Fruit fly (Drosophila melanogaster): ENCODE data around the gene CG15042.

CG15042 gene

DNA sequence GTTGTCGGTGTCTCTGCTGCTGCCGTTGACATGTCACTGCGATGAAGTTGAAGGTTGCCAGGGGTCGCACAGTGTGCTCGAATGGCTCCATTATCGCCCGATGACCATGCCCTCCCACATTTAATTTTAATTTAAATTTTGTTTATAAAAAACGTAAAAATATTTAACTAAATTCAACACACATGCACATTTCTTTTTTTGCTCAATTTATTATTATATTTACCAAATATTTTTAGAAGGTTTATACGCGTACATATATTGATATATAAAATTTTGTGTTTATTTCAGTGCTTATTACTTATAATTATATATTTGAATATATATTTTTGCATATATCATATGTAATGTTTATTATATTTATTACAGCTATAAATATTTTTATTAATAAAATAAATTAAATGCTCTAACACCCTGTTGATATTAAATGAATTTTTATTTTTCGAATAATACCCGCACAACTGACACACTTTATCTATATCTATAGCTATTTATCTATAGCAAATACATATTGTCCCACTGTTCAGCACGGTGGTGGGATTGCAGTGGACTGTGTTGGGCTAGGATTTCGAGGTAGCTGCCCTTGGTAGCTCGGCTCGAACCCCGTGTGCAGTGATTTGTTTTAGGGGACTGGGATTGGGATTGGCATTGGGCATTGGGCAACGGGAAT, 4.8 kb downstream of the CG15042 start (continued):
- TF ChIP-seq CG2712 (tag; optimal IDR thresholded peaks at IDR 0.05) (peak; percentile 42), her (GFP tag; optimal IDR thresholded peaks at IDR 0.05) (no peak), CG9437 (GFP tag; optimal IDR thresholded peaks at IDR 0.05) (peak; percentile 16), grau (tag; optimal IDR thresholded peaks at IDR 0.05) (peak; percentile 10), Hr3 (GFP tag; optimal IDR thresholded peaks at IDR 0.05) (peak; percentile 2), CG10979 (tag; optimal IDR thresholded peaks at IDR 0.05) (peak; percentile 5), pum (GFP tag; optimal IDR thresholded peaks at IDR 0.05) (no peak)

DNA sequence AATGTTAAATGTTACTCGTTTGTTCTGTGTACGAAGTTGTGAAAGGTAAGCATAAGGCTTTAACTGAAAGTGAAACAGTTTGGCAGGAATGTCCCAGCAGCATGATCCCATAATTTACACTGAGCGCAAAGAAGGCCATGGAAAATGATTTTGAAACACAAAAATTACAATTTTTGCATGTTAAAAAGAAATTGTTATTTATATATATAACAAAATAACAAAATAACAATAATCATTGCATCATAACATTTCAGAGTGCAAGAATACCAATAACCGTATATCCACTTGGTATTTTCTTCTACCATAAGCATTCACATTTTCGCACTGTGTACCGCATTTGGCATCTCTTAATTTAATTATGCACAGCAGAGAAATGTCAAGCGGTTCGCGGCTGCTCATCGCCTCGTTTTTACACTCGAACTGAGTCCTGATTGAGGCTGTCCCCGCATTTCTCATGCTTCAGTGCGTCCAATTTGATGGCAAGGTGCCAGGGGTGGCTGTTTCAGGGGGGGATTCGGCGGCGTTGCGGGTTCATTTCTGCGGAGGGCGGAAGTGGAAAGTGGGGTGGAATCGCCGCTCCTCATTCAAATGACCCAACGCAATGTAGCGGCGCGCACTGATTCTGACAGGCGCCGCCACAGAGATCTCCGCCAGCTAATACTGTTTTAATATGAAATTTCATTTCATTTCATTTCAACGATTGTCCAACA, 5.5 kb downstream of the CG15042 start, which contains the start of gene CG6481:
CG6481 (minus strand) TSS at position 51 of the 710 bp plus-strand sequence.
- no peak for TF ChIP-seq her (GFP tag; optimal IDR thresholded peaks at IDR 0.05)
- TF ChIP-seq prd (optimal IDR thresholded peaks at IDR 0.05): no peak
- TF ChIP-seq prd (GFP tag; IDR thresholded peaks at IDR 0.05): peak; percentile 25; the same call in 1 of the 3 replicates
- TF ChIP-seq zf30C (GFP tag; optimal IDR thresholded peaks at IDR 0.05): peak; percentile 32
- TF ChIP-seq CG11504 (tag; optimal IDR thresholded peaks at IDR 0.05): peak; percentile 19
- no peak for TF ChIP-seq Jarid2 (GFP tag; optimal IDR thresholded peaks at IDR 0.05)
- TF ChIP-seq sr (GFP tag; IDR thresholded peaks at IDR 0.05): no peak
- TF ChIP-seq YL-1 (GFP tag; optimal IDR thresholded peaks at IDR 0.05): no peak
- TF ChIP-seq usp (GFP tag; optimal IDR thresholded peaks at IDR 0.05): no peak
- no peak for TF ChIP-seq CG4707 (GFP tag; optimal IDR thresholded peaks at IDR 0.05)
- TF ChIP-seq cad (GFP tag; optimal IDR thresholded peaks at IDR 0.05): no peak
- no peak for TF ChIP-seq lmd (GFP tag; IDR thresholded peaks at IDR 0.05)
- TF ChIP-seq CG15073 (GFP tag; optimal IDR thresholded peaks at IDR 0.05): no peak
- TF ChIP-seq p53 (GFP tag; optimal IDR thresholded peaks at IDR 0.05): no peak
- no peak for TF ChIP-seq CG8924 (tag; optimal IDR thresholded peaks at IDR 0.05)
- TF ChIP-seq pros (GFP tag; optimal IDR thresholded peaks at IDR 0.05): peak; percentile 66
- no peak for TF ChIP-seq CTCF (GFP tag; optimal IDR thresholded peaks at IDR 0.05)
- no peak for TF ChIP-seq cg (GFP tag; optimal IDR thresholded peaks at IDR 0.05)
- no peak for TF ChIP-seq CG10147 (GFP tag; optimal IDR thresholded peaks at IDR 0.05)
- peak; percentile 29 for TF ChIP-seq phol (tag; optimal IDR thresholded peaks at IDR 0.05)
- TF ChIP-seq jing (GFP tag; optimal IDR thresholded peaks at IDR 0.05): no peak
- TF ChIP-seq so (GFP tag; IDR thresholded peaks at IDR 0.05): no peak
- no peak for TF ChIP-seq h (optimal IDR thresholded peaks at IDR 0.05)
- no peak for TF ChIP-seq trh (GFP tag; optimal IDR thresholded peaks at IDR 0.05)
- no peak for TF ChIP-seq CG7786 (GFP tag; optimal IDR thresholded peaks at IDR 0.05)
- no peak for TF ChIP-seq ara (GFP tag; IDR thresholded peaks at IDR 0.05)
- no peak for TF ChIP-seq ham (GFP tag; IDR thresholded peaks at IDR 0.05)
- TF ChIP-seq Dll (GFP tag; IDR thresholded peaks at IDR 0.05; ENCODE audit: partially characterized antibody): no peak
- TF ChIP-seq nerfin-1 (tag; optimal IDR thresholded peaks at IDR 0.05): peak; percentile 61
- no peak for TF ChIP-seq repo (GFP tag; optimal IDR thresholded peaks at IDR 0.05)
- TF ChIP-seq mam (GFP tag; optimal IDR thresholded peaks at IDR 0.05): no peak
- peak; percentile 10 for TF ChIP-seq fd96Cb (tag; optimal IDR thresholded peaks at IDR 0.05)
- TF ChIP-seq E2f1 (GFP tag; IDR thresholded peaks at IDR 0.05): no peak
- TF ChIP-seq CG2712 (tag; optimal IDR thresholded peaks at IDR 0.05): peak; percentile 20
- no peak for TF ChIP-seq CG17359 (tag; optimal IDR thresholded peaks at IDR 0.05)
- TF ChIP-seq CG9817 (tag; optimal IDR thresholded peaks at IDR 0.05): no peak
- peak; percentile 57 for TF ChIP-seq gsb-n (tag; optimal IDR thresholded peaks at IDR 0.05)
- TF ChIP-seq CG1603 (tag; optimal IDR thresholded peaks at IDR 0.05): no peak
- TF ChIP-seq gcm2 (GFP tag; optimal IDR thresholded peaks at IDR 0.05): no peak
- TF ChIP-seq eyg (GFP tag; optimal IDR thresholded peaks at IDR 0.05): no peak
- no peak for TF ChIP-seq Hey (tag; optimal IDR thresholded peaks at IDR 0.05)
- no peak for TF ChIP-seq ac (GFP tag; optimal IDR thresholded peaks at IDR 0.05)
- TF ChIP-seq CG1233 (GFP tag; optimal IDR thresholded peaks at IDR 0.05): no peak
- TF ChIP-seq crol (GFP tag; IDR thresholded peaks at IDR 0.05): peak; percentile 72
